Fruit fly (Drosophila melanogaster) whole organism, pupa: Measurements from ENCODE around the gene TwdlZ.

Experiments used
- CG12605 ChIP-seq: fragments of 200-800 bp; sonication (Bioruptor generic); IDR thresholded peaks from 2 replicates; pipeline ENCODE4 v1.3.6; 2022; ENCODE audit warnings: missing biosample characterization, missing genetic modification characterization
- CG13204 ChIP-seq: fragments of 200-800 bp; sonication (Bioruptor generic); optimal IDR thresholded peaks from 2 replicates; lab custom pipeline; 2018; ENCODE audit warnings: missing biosample characterization, mild to moderate bottlenecking, missing genetic modification characterization, moderate library complexity
- CG8159 ChIP-seq: fragments of 200-800 bp; sonication (Bioruptor generic); optimal IDR thresholded peaks from 3 replicates; lab custom pipeline; 2018; ENCODE audit warnings: missing biosample characterization, mild to moderate bottlenecking, missing genetic modification characterization, moderate library complexity
- rn ChIP-seq: fragments of 200-800 bp; sonication (Bioruptor generic); IDR thresholded peaks from 2 replicates; pipeline ENCODE4 v1.3.6; 2022; ENCODE audit warnings: missing biosample characterization, missing genetic modification characterization

- TF ChIP-seq CG12605 (GFP tag; lab: Robert Waterston, UW): no peak
- no peak for TF ChIP-seq rn (GFP tag; lab: Robert Waterston, UW)
- TF ChIP-seq CG13204 (GFP tag; lab: Kevin White, UChicago): no peak
- TF ChIP-seq CG8159 (tag; lab: Kevin White, UChicago): no peak
Measured at dm6 chrX:16703747-16704146, 34.2 kb upstream of the TwdlZ start, which contains the start of the genes CG9673 and CG4653.
